Fruit fly (Drosophila melanogaster) whole organism, wandering third instar larva: ENCODE measurements around the gene dia.

Source experiments
- Abd-B ChIP-seq: fragments of >200 bp; optimal IDR thresholded peaks from 2 replicates; lab custom pipeline; 2017; ENCODE audit warnings: missing biosample characterization, missing genetic modification characterization
- CG32264 ChIP-seq: fragments of 200-800 bp; sonication (Bioruptor generic); optimal IDR thresholded peaks from 2 replicates; lab custom pipeline; 2016; ENCODE audit warnings: missing biosample characterization, missing genetic modification characterization
- CG9705 ChIP-seq: fragments of 200-800 bp; sonication (Bioruptor generic); optimal IDR thresholded peaks from 2 replicates; lab custom pipeline; 2018; ENCODE audit warnings: missing biosample characterization, mild to moderate bottlenecking, missing genetic modification characterization
- CrebA ChIP-seq: fragments of 200-800 bp; sonication (Bioruptor generic); optimal IDR thresholded peaks from 2 replicates; lab custom pipeline; 2016; ENCODE audit warnings: missing biosample characterization, mild to moderate bottlenecking, missing genetic modification characterization, borderline replicate concordance
- Dfd ChIP-seq: fragments of >200 bp; optimal IDR thresholded peaks from 2 replicates; lab custom pipeline; 2017; ENCODE audit warnings: missing biosample characterization, missing genetic modification characterization
- Dif ChIP-seq: fragments of 200-275, 200-300 bp; sonication (Bioruptor generic); optimal IDR thresholded peaks from 2 replicates; lab custom pipeline; 2018; ENCODE audit warnings: missing biosample characterization, missing genetic modification characterization; ENCODE audit not compliant: partially characterized antibody
- GATAd ChIP-seq: sonication (Bioruptor generic); optimal IDR thresholded peaks from 2 replicates; lab custom pipeline; 2016; ENCODE audit warnings: missing biosample characterization, missing genetic modification characterization
- HLH106 ChIP-seq: fragments of 200-800 bp; optimal IDR thresholded peaks from 3 replicates; lab custom pipeline; 2019; ENCODE audit warnings: missing biosample characterization, mild to moderate bottlenecking, missing genetic modification characterization, moderate library complexity
- Hnf4 ChIP-seq: fragments of 200-800 bp; sonication (Bioruptor generic); optimal IDR thresholded peaks from 2 replicates; lab custom pipeline; 2016; ENCODE audit warnings: missing biosample characterization, mild to moderate bottlenecking, missing genetic modification characterization
- Hr78 ChIP-seq: fragments of >200 bp; optimal IDR thresholded peaks from 2 replicates; lab custom pipeline; 2017; ENCODE audit warnings: missing biosample characterization, missing genetic modification characterization
- Hr83 ChIP-seq: fragments of 200-300 bp; sonication (Bioruptor generic); optimal IDR thresholded peaks from 2 replicates; lab custom pipeline; 2016; ENCODE audit warnings: missing biosample characterization, mild to moderate bottlenecking, missing genetic modification characterization, moderate library complexity; ENCODE audit not compliant: poor library complexity, severe bottlenecking
- Jra ChIP-seq: sonication (Bioruptor generic); optimal IDR thresholded peaks from 2 replicates; lab custom pipeline; 2016; ENCODE audit warnings: missing biosample characterization, missing genetic modification characterization
- Mio ChIP-seq: sonication (Bioruptor generic); optimal IDR thresholded peaks from 2 replicates; lab custom pipeline; 2016; ENCODE audit warnings: missing biosample characterization, missing genetic modification characterization
- Myc ChIP-seq: fragments of >200 bp; optimal IDR thresholded peaks from 2 replicates; lab custom pipeline; 2017
- N ChIP-seq: fragments of >200 bp; optimal IDR thresholded peaks from 2 replicates; lab custom pipeline; 2018; ENCODE audit warnings: missing biosample characterization, missing external identifiers, missing genetic modification characterization
- OdsH ChIP-seq: fragments of 200-800 bp; sonication (Bioruptor generic); optimal IDR thresholded peaks from 2 replicates; lab custom pipeline; 2016; ENCODE audit warnings: missing biosample characterization, mild to moderate bottlenecking, missing genetic modification characterization
- Rel ChIP-seq, 2 experiments: fragments of 200-800 bp; sonication (Bioruptor generic) in 1 of 2; optimal IDR thresholded peaks; 2 replicates in 1 of 2; 3 replicates in 1 of 2; lab custom pipeline; 2016 to 2019; ENCODE audit warnings: mild to moderate bottlenecking in 2 of 2, missing biosample characterization in 2 of 2, missing genetic modification characterization in 2 of 2, moderate library complexity in 1 of 2
- Sp1 ChIP-seq: fragments of 200-800 bp; sonication (Bioruptor generic); optimal IDR thresholded peaks from 3 replicates; lab custom pipeline; 2019; ENCODE audit warnings: missing biosample characterization, mild to moderate bottlenecking, missing genetic modification characterization, moderate library complexity
- Vsx2 ChIP-seq: fragments of 200-300, 225-300 bp; sonication (Bioruptor generic); optimal IDR thresholded peaks from 2 replicates; lab custom pipeline; 2018; ENCODE audit warnings: missing biosample characterization, missing genetic modification characterization; ENCODE audit not compliant: partially characterized antibody
- br ChIP-seq: fragments of 200-800 bp; sonication (Bioruptor generic); optimal IDR thresholded peaks from 2 replicates; lab custom pipeline; 2016; ENCODE audit warnings: missing biosample characterization, missing genetic modification characterization
- brk ChIP-seq: fragments of 200-800 bp; sonication (Bioruptor generic); optimal IDR thresholded peaks from 2 replicates; lab custom pipeline; 2016; ENCODE audit warnings: missing biosample characterization, mild to moderate bottlenecking, missing genetic modification characterization
- dl ChIP-seq, 2 experiments: fragments of 175-275, 200-275 bp in 1 of 2; fragments of 200-275 bp in 1 of 2; sonication (Bioruptor generic); optimal IDR thresholded peaks; lab custom pipeline; 2018; ENCODE audit warnings: mild to moderate bottlenecking in 2 of 2, missing biosample characterization in 2 of 2, missing genetic modification characterization in 2 of 2, moderate library complexity in 2 of 2; ENCODE audit not compliant: partially characterized antibody in 2 of 2, insufficient read depth in 1 of 2
- dmrt93B ChIP-seq: fragments of 200-800 bp; sonication (Bioruptor generic); optimal IDR thresholded peaks from 2 replicates; lab custom pipeline; 2018; ENCODE audit warnings: missing biosample characterization, mild to moderate bottlenecking, missing genetic modification characterization
- dsf ChIP-seq: sonication (Bioruptor generic); optimal IDR thresholded peaks from 2 replicates; lab custom pipeline; 2016; ENCODE audit warnings: missing biosample characterization, missing genetic modification characterization, borderline replicate concordance
- ey ChIP-seq: fragments of 200-800 bp; sonication (Bioruptor generic); optimal IDR thresholded peaks from 2 replicates; lab custom pipeline; 2016; ENCODE audit warnings: missing biosample characterization, missing genetic modification characterization
- foxo ChIP-seq, 2 experiments: fragments of 200-800 bp; sonication (Bioruptor generic); optimal IDR thresholded peaks; 2 replicates in 1 of 2; 3 replicates in 1 of 2; lab custom pipeline; 2016 to 2017; ENCODE audit warnings: missing biosample characterization in 2 of 2, missing genetic modification characterization in 2 of 2
- fru ChIP-seq: fragments of 200-800 bp; sonication (Bioruptor generic); optimal IDR thresholded peaks from 3 replicates; lab custom pipeline; 2016; ENCODE audit warnings: missing biosample characterization, mild to moderate bottlenecking, missing genetic modification characterization
- h ChIP-seq: fragments of 200-800 bp; sonication (Bioruptor generic); optimal IDR thresholded peaks from 3 replicates; lab custom pipeline; 2016; ENCODE audit warnings: missing biosample characterization, mild to moderate bottlenecking, missing genetic modification characterization
- jim ChIP-seq: fragments of 175-275, 200-325 bp; sonication (Bioruptor generic); optimal IDR thresholded peaks from 2 replicates; lab custom pipeline; 2016; ENCODE audit warnings: missing biosample characterization, mild to moderate bottlenecking, missing genetic modification characterization
- lola ChIP-seq: fragments of >200 bp; optimal IDR thresholded peaks from 2 replicates; lab custom pipeline; 2017; ENCODE audit warnings: missing biosample characterization, missing genetic modification characterization
- pan ChIP-seq: fragments of >200 bp; optimal IDR thresholded peaks from 2 replicates; lab custom pipeline; 2017
- psq ChIP-seq: fragments of 200-800 bp; sonication (Bioruptor generic); optimal IDR thresholded peaks from 3 replicates; lab custom pipeline; 2017; ENCODE audit warnings: missing biosample characterization, mild to moderate bottlenecking, missing genetic modification characterization, moderate library complexity
- rgr ChIP-seq: fragments of 200-800 bp; sonication (Bioruptor generic); optimal IDR thresholded peaks from 3 replicates; lab custom pipeline; 2016; ENCODE audit warnings: missing biosample characterization, mild to moderate bottlenecking, missing genetic modification characterization
- sage ChIP-seq: fragments of 200-800 bp; sonication (Bioruptor generic); optimal IDR thresholded peaks from 2 replicates; lab custom pipeline; 2016; ENCODE audit warnings: missing biosample characterization, mild to moderate bottlenecking, missing genetic modification characterization
- sv ChIP-seq: fragments of 200-800 bp; sonication (Bioruptor generic); optimal IDR thresholded peaks from 3 replicates; lab custom pipeline; 2016; ENCODE audit warnings: missing biosample characterization, missing genetic modification characterization
- tai ChIP-seq: sonication (Bioruptor generic); optimal IDR thresholded peaks from 2 replicates; lab custom pipeline; 2016; ENCODE audit warnings: missing biosample characterization, missing genetic modification characterization
- usp ChIP-seq: fragments of >200 bp; optimal IDR thresholded peaks from 2 replicates; lab custom pipeline; 2017; ENCODE audit warnings: missing biosample characterization, missing genetic modification characterization
- woc ChIP-seq: sonication (Bioruptor generic); optimal IDR thresholded peaks from 2 replicates; lab custom pipeline; 2016; ENCODE audit warnings: missing biosample characterization, mild to moderate bottlenecking, missing genetic modification characterization

dia gene

DNA sequence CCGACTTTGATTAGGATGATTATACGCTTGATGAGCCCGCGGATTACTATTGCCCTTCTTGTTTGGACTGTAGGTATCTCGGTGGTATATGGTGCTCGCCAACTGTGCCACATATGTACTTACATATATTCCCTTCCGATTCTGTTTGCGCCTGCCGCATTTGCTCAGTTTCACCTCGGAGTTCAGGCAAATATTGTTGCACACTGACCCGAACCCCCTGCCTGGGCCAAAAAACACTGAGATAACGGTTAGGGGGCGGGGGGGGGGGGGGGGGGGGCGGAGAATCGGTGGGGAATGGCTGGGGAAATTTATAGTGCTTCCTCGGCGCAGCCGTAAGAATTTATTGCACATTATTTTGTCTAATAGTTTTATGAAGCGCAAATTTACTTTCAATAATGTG lies 18.0 kb downstream of the dia start:
- TF ChIP-seq Sp1 (GFP tag; lab: Kevin White, UChicago) (no peak), pan (lab: Kevin White, UChicago) (peak; percentile 56)

DNA sequence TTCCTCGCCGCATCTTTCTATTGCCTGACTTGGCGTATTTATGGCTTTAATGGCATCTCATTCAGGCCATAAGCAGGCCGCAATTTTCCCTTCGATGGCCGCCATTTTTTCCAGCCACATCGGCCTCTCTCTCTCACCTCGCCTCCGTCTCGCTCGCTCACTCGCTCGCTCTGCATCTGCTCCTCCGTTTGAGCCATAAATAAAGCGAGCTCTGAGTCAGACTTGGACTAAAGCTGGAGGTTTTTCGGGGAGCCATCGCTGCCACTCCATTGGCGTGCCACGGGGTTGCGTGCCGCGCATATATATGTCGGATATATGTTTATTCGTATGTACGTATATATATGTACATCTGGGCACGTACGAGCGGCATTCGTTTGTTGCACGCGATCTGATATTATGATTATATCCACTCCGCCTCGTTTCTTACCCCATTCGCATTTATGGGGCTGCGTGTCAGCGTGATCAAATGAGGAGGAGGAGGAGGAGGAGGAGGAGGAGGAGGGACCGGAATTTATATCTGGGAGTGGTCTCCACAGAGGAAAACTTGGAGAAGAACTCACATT lies 19.1 kb downstream of the dia start:
- no peak for TF ChIP-seq Hr78

DNA sequence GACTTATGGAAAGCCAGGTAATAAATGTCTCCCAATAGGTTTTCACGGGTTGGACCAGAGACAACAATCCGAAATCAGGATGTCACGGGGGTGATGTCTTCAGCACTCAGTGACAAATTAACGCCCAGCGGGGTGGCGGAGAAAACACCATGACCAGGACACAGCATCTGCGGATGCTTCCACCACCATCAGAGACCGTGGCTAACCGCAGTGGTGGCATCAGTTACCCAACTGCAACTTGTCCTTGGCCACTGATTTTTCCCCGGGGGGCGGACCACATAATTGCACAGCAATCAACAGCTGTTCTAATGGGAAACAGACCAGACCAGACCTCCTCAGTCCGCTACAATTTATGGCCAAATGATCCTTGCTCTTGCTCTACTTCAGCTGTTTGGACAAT lies 20.4 kb downstream of the dia start:
- no peak for TF ChIP-seq dsf (GFP tag; lab: Kevin White, UChicago)
- no peak for TF ChIP-seq GATAd (GFP tag; lab: Kevin White, UChicago)
- TF ChIP-seq Jra = no peak
- TF ChIP-seq pan (lab: Kevin White, UChicago) = no peak
- TF ChIP-seq Myc (lab: Kevin White, UChicago) = no peak
- no peak for TF ChIP-seq foxo (GFP tag; optimal IDR thresholded peaks at IDR 0.05; lab: Kevin White, UChicago)
- no peak for TF ChIP-seq woc (GFP tag; lab: Kevin White, UChicago)
- no peak for TF ChIP-seq Dfd (GFP tag; lab: Kevin White, UChicago)
- no peak for TF ChIP-seq dmrt93B
- no peak for TF ChIP-seq Vsx2 (GFP tag; lab: Kevin White, UChicago)
- no peak for TF ChIP-seq sage (GFP tag; lab: Kevin White, UChicago)
- no peak for TF ChIP-seq Hr78
- TF ChIP-seq Mio (GFP tag; lab: Kevin White, UChicago) = no peak
- TF ChIP-seq jim (GFP tag; lab: Kevin White, UChicago) = no peak
- no peak for TF ChIP-seq dl (GFP tag; optimal IDR thresholded peaks at IDR 0.05; lab: Kevin White, UChicago; ENCODE audit: insufficient read depth in 1 of 2, partially characterized antibody in 2 of 2)
- no peak for TF ChIP-seq CrebA (GFP tag; lab: Kevin White, UChicago)
- TF ChIP-seq lola (GFP tag; lab: Kevin White, UChicago) = no peak
- TF ChIP-seq, all 38 proteins: peak for 0

DNA sequence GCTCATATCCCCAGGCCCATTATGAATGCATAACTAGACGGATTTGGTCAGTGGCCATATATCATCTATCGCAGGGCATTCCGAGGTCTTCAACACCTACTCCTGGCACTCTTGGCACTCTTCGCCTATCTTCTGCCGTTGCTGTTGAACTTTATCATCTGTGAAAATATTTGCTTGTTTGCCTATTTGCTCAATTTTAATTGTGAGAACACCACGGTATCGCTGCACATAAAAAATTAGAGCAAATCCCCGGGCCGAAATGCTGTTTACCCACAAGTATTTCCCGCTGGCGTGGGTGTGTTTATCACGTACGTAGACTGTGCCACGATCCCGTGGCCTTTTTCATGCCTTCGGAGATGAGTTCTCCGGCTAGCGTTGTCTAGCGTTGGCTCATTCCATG lies 22.8 kb downstream of the dia start:
- TF ChIP-seq rgr (GFP tag; lab: Kevin White, UChicago) (peak; percentile 70), Sp1 (GFP tag; lab: Kevin White, UChicago) (peak; percentile 45), brk (GFP tag; lab: Kevin White, UChicago) (no peak), CrebA (GFP tag; lab: Kevin White, UChicago) (no peak), sage (GFP tag; lab: Kevin White, UChicago) (no peak), br (GFP tag; lab: Kevin White, UChicago) (peak; percentile 68), HLH106 (tag; lab: Kevin White, UChicago) (no peak), Hr83 (GFP tag; lab: Kevin White, UChicago) (peak; percentile 85), Hr78 (no peak), Vsx2 (GFP tag; lab: Kevin White, UChicago) (no peak), OdsH (GFP tag; lab: Kevin White, UChicago) (peak; percentile 76), woc (GFP tag; lab: Kevin White, UChicago) (no peak), dsf (GFP tag; lab: Kevin White, UChicago) (no peak), usp (GFP tag; lab: Kevin White, UChicago) (no peak), pan (lab: Kevin White, UChicago) (no peak), jim (GFP tag; lab: Kevin White, UChicago) (no peak), lola (GFP tag; lab: Kevin White, UChicago) (no peak), Dfd (GFP tag; lab: Kevin White, UChicago) (no peak), N (no peak), psq (peak; percentile 42), dl (GFP tag; optimal IDR thresholded peaks at IDR 0.05; lab: Kevin White, UChicago; ENCODE audit: insufficient read depth in 1 of 2, partially characterized antibody in 2 of 2) (no peak), Hnf4 (GFP tag; lab: Kevin White, UChicago) (peak; percentile 50), Dif (GFP tag; lab: Kevin White, UChicago) (no peak), h (GFP tag; lab: Kevin White, UChicago) (peak; percentile 74), foxo (GFP tag; optimal IDR thresholded peaks at IDR 0.05; lab: Kevin White, UChicago) (peak in 1 of 2 experiments; percentile 45), GATAd (GFP tag; lab: Kevin White, UChicago) (no peak), fru (GFP tag; lab: Kevin White, UChicago) (peak; percentile 43), CG32264 (GFP tag; lab: Kevin White, UChicago) (peak; percentile 31), Myc (lab: Kevin White, UChicago) (no peak), sv (GFP tag; lab: Kevin White, UChicago) (no peak), Abd-B (GFP tag; lab: Kevin White, UChicago) (no peak), dmrt93B (peak; percentile 12), ey (GFP tag; lab: Kevin White, UChicago) (no peak), Rel (GFP tag; optimal IDR thresholded peaks at IDR 0.05; lab: Kevin White, UChicago) (no peak), Rel (tag; optimal IDR thresholded peaks at IDR 0.05; lab: Kevin White, UChicago) (no peak), CG9705 (GFP tag; lab: Kevin White, UChicago) (no peak), Jra (peak; percentile 50), Mio (GFP tag; lab: Kevin White, UChicago) (no peak), tai (no peak)
